Worm (Caenorhabditis elegans) whole organism, L1 larva: ENCODE measurements around the gene vha-2.
A peak's percentile ranks its signal among the peaks of the same experiment; 100 is the strongest.

Experiments used
- C04F5.9 ChIP-seq: sonication (generic microtip); optimal IDR thresholded peaks from 2 replicates; lab custom pipeline; 2016; ENCODE audit warnings: missing genetic modification characterization, missing compliant biosample characterization
- C16A3.4 ChIP-seq: fragments of 150-350 bp; optimal IDR thresholded peaks from 2 replicates; lab custom pipeline; 2014; ENCODE audit warnings: missing biosample characterization, missing genetic modification characterization
- F16B12.6 ChIP-seq: fragments of 150-350 bp; optimal IDR thresholded peaks from 2 replicates; lab custom pipeline; 2014; ENCODE audit warnings: missing biosample characterization, missing genetic modification characterization
- Y116A8C.19 ChIP-seq: sonication (generic microtip); optimal IDR thresholded peaks from 2 replicates; lab custom pipeline; 2016; ENCODE audit warnings: missing compliant biosample characterization, missing genetic modification characterization, borderline replicate concordance
- aha-1 ChIP-seq: fragments of 150-350 bp; optimal IDR thresholded peaks from 2 replicates; lab custom pipeline; 2014; ENCODE audit warnings: missing biosample characterization, missing genetic modification characterization
- aly-2 ChIP-seq: fragments of 150-350 bp; optimal IDR thresholded peaks from 2 replicates; lab custom pipeline; 2014; ENCODE audit warnings: missing biosample characterization, missing genetic modification characterization
- ama-1 ChIP-seq: fragments of 150-350 bp; optimal IDR thresholded peaks from 2 replicates; lab custom pipeline; 2014
- ceh-63 ChIP-seq: fragments of 200-800 bp; sonication (Bioruptor generic); optimal IDR thresholded peaks from 2 replicates; lab custom pipeline; 2018; ENCODE audit warnings: mild to moderate bottlenecking, missing genetic modification characterization, missing compliant biosample characterization
- ceh-8 ChIP-seq: fragments of 200-800 bp; sonication (Bioruptor generic); optimal IDR thresholded peaks from 2 replicates; lab custom pipeline; 2018; ENCODE audit warnings: mild to moderate bottlenecking, missing genetic modification characterization, moderate library complexity, missing compliant biosample characterization
- ceh-88 ChIP-seq: fragments of 200-800 bp; sonication (Bioruptor generic); IDR thresholded peaks from 2 replicates; pipeline ENCODE4 v1.3.6; 2022; ENCODE audit warnings: missing genetic modification characterization, missing compliant biosample characterization
- ceh-90 ChIP-seq: sonication (generic microtip); optimal IDR thresholded peaks from 2 replicates; lab custom pipeline; 2016; ENCODE audit warnings: missing genetic modification characterization, missing compliant biosample characterization
- dpl-1 ChIP-seq, 3 experiments: fragments of 150-350 bp in 2 of 3; sonication (generic microtip) in 1 of 3; optimal IDR thresholded peaks; 2 replicates each; lab custom pipeline; 2014 to 2017; ENCODE audit warnings: missing biosample characterization in 3 of 3, missing genetic modification characterization in 3 of 3, missing genetic modification reagents in 3 of 3
- dsc-1 ChIP-seq: sonication (generic microtip); optimal IDR thresholded peaks from 2 replicates; lab custom pipeline; 2016; ENCODE audit warnings: mild to moderate bottlenecking, missing genetic modification characterization, missing compliant biosample characterization
- egl-27 ChIP-seq, 2 experiments: fragments of 150-350 bp in 1 of 2; sonication (generic microtip); optimal IDR thresholded peaks; 3 replicates each; lab custom pipeline; 2017 to 2018; ENCODE audit warnings: missing biosample characterization in 2 of 2, missing genetic modification characterization in 2 of 2, missing genetic modification reagents in 2 of 2
- elt-2 ChIP-seq: sonication (generic microtip); optimal IDR thresholded peaks from 2 replicates; lab custom pipeline; 2016; ENCODE audit warnings: missing genetic modification characterization, mild to moderate bottlenecking, inconsistent platforms, missing compliant biosample characterization, missing genetic modification reagents
- elt-3 ChIP-seq, 6 experiments: fragments of 150-350 bp in 1 of 6; sonication (generic microtip); optimal IDR thresholded peaks; 2 replicates each; lab custom pipeline; 2017 to 2018; ENCODE audit warnings: missing biosample characterization in 6 of 6, missing genetic modification characterization in 6 of 6, inconsistent platforms in 1 of 6
- fkh-8 ChIP-seq: sonication (generic microtip); optimal IDR thresholded peaks from 2 replicates; lab custom pipeline; 2016; ENCODE audit warnings: mild to moderate bottlenecking, missing genetic modification characterization, missing compliant biosample characterization
- fos-1 ChIP-seq: fragments of 150-350 bp; optimal IDR thresholded peaks from 2 replicates; lab custom pipeline; 2014; ENCODE audit warnings: missing biosample characterization, missing genetic modification characterization
- hlh-4 ChIP-seq: sonication (generic microtip); optimal IDR thresholded peaks from 2 replicates; lab custom pipeline; 2016; ENCODE audit warnings: mild to moderate bottlenecking, missing genetic modification characterization, missing compliant biosample characterization
- hpl-2 ChIP-seq: fragments of 150-350 bp; optimal IDR thresholded peaks from 2 replicates; lab custom pipeline; 2014; ENCODE audit warnings: missing biosample characterization, missing genetic modification reagents, missing genetic modification characterization
- isw-1 ChIP-seq: fragments of 200-800 bp; sonication (Bioruptor generic); IDR thresholded peaks from 2 replicates; pipeline ENCODE4 v1.3.6; 2022; ENCODE audit warnings: missing genetic modification characterization, missing compliant biosample characterization
- jun-1 ChIP-seq: fragments of 150-350 bp; optimal IDR thresholded peaks from 2 replicates; lab custom pipeline; 2014; ENCODE audit warnings: missing biosample characterization, missing genetic modification reagents, missing genetic modification characterization
- lin-13 ChIP-seq: fragments of 150-350 bp; optimal IDR thresholded peaks from 2 replicates; lab custom pipeline; 2014; ENCODE audit warnings: missing biosample characterization, missing genetic modification reagents, missing genetic modification characterization
- lin-15B ChIP-seq: fragments of 150-350 bp; sonication (generic microtip); optimal IDR thresholded peaks from 3 replicates; lab custom pipeline; 2014; ENCODE audit warnings: missing biosample characterization, missing genetic modification characterization
- lin-35 ChIP-seq, 2 experiments: fragments of 150-350 bp; optimal IDR thresholded peaks; 2 replicates each; lab custom pipeline; 2014; ENCODE audit warnings: missing biosample characterization in 2 of 2, missing genetic modification characterization in 2 of 2, missing genetic modification reagents in 2 of 2
- lir-3 ChIP-seq: sonication (generic microtip); optimal IDR thresholded peaks from 2 replicates; lab custom pipeline; 2016; ENCODE audit warnings: mild to moderate bottlenecking, missing genetic modification characterization, moderate library complexity, missing compliant biosample characterization; ENCODE audit not compliant: poor library complexity
- mab-9 ChIP-seq: fragments of 200-800 bp; sonication (Bioruptor generic); IDR thresholded peaks from 2 replicates; pipeline ENCODE4 v1.3.6; 2022; ENCODE audit warnings: missing genetic modification reagents, missing genetic modification characterization, missing compliant biosample characterization
- mdl-1 ChIP-seq, 2 experiments: fragments of 150-350 bp; optimal IDR thresholded peaks; 2 replicates each; lab custom pipeline; 2014 to 2017; ENCODE audit warnings: missing biosample characterization in 2 of 2, missing genetic modification characterization in 2 of 2, inconsistent platforms in 1 of 2
- mef-2 ChIP-seq: fragments of 150-350 bp; optimal IDR thresholded peaks from 2 replicates; lab custom pipeline; 2014; ENCODE audit warnings: missing biosample characterization, missing genetic modification characterization
- nhr-12 ChIP-seq: sonication (generic microtip); optimal IDR thresholded peaks from 2 replicates; lab custom pipeline; 2017; ENCODE audit warnings: missing biosample characterization, missing genetic modification characterization
- nhr-19 ChIP-seq: fragments of 200-800 bp; sonication (Bioruptor generic); conservative IDR thresholded peaks from 2 replicates; pipeline ENCODE4 v1.3.6; 2022; ENCODE audit warnings: missing genetic modification characterization, missing compliant biosample characterization
- nhr-20 ChIP-seq: sonication (generic microtip); optimal IDR thresholded peaks from 2 replicates; lab custom pipeline; 2016; ENCODE audit warnings: mild to moderate bottlenecking, missing genetic modification characterization, missing compliant biosample characterization
- nhr-237 ChIP-seq: fragments of 150-350 bp; optimal IDR thresholded peaks from 2 replicates; lab custom pipeline; 2014; ENCODE audit warnings: missing biosample characterization, missing genetic modification characterization
- nhr-47 ChIP-seq: sonication (generic microtip); optimal IDR thresholded peaks from 2 replicates; lab custom pipeline; 2016; ENCODE audit warnings: mild to moderate bottlenecking, missing genetic modification characterization, moderate library complexity, missing compliant biosample characterization
- nhr-71 ChIP-seq: sonication (generic microtip); optimal IDR thresholded peaks from 2 replicates; lab custom pipeline; 2016; ENCODE audit warnings: mild to moderate bottlenecking, missing genetic modification characterization, moderate library complexity, missing compliant biosample characterization
- nhr-77 ChIP-seq: fragments of 150-350 bp; optimal IDR thresholded peaks from 2 replicates; lab custom pipeline; 2014; ENCODE audit warnings: missing biosample characterization, missing genetic modification characterization
- nhr-84 ChIP-seq: sonication (generic microtip); optimal IDR thresholded peaks from 2 replicates; lab custom pipeline; 2017; ENCODE audit warnings: missing biosample characterization, missing genetic modification characterization
- nhr-90 ChIP-seq: sonication (generic microtip); optimal IDR thresholded peaks from 2 replicates; lab custom pipeline; 2016; ENCODE audit warnings: mild to moderate bottlenecking, missing genetic modification characterization, missing compliant biosample characterization; ENCODE audit not compliant: poor library complexity
- pag-3 ChIP-seq: sonication (generic microtip); optimal IDR thresholded peaks from 2 replicates; lab custom pipeline; 2017; ENCODE audit warnings: missing genetic modification characterization, mild to moderate bottlenecking, missing compliant biosample characterization, antibody characterized with exemption, borderline replicate concordance; ENCODE audit not compliant: insufficient read depth
- pqm-1 ChIP-seq: sonication (generic microtip); optimal IDR thresholded peaks from 3 replicates; lab custom pipeline; 2017; ENCODE audit warnings: missing biosample characterization, missing genetic modification characterization
- rnt-1 ChIP-seq: sonication (generic microtip); optimal IDR thresholded peaks from 2 replicates; lab custom pipeline; 2016; ENCODE audit warnings: mild to moderate bottlenecking, missing genetic modification characterization, moderate library complexity, missing compliant biosample characterization
- snpc-4 ChIP-seq: fragments of 150-350 bp; optimal IDR thresholded peaks from 2 replicates; lab custom pipeline; 2014; ENCODE audit warnings: missing biosample characterization, missing genetic modification characterization
- sox-4 ChIP-seq: sonication (generic microtip); optimal IDR thresholded peaks from 2 replicates; lab custom pipeline; 2016; ENCODE audit warnings: missing genetic modification characterization, missing compliant biosample characterization
- sptf-1 ChIP-seq: fragments of 150-350 bp; optimal IDR thresholded peaks from 2 replicates; lab custom pipeline; 2014; ENCODE audit warnings: missing biosample characterization, missing genetic modification characterization
- sup-37 ChIP-seq: fragments of 200-800 bp; sonication (Bioruptor generic); optimal IDR thresholded peaks from 2 replicates; lab custom pipeline; 2018; ENCODE audit warnings: mild to moderate bottlenecking, missing genetic modification characterization, missing compliant biosample characterization
- tlp-1 ChIP-seq: fragments of 150-350 bp; optimal IDR thresholded peaks from 2 replicates; lab custom pipeline; 2014; ENCODE audit warnings: missing biosample characterization, missing genetic modification characterization
- unc-130 ChIP-seq: fragments of 150-350 bp; optimal IDR thresholded peaks from 2 replicates; lab custom pipeline; 2017; ENCODE audit warnings: missing biosample characterization, missing genetic modification characterization, inconsistent platforms
- unc-30 ChIP-seq: sonication (generic microtip); optimal IDR thresholded peaks from 2 replicates; lab custom pipeline; 2017; ENCODE audit warnings: missing biosample characterization, missing genetic modification characterization
- unc-62 ChIP-seq: fragments of 150-350 bp; optimal IDR thresholded peaks from 2 replicates; lab custom pipeline; 2014; ENCODE audit warnings: missing biosample characterization, missing genetic modification reagents, missing genetic modification characterization
- vab-15 ChIP-seq: sonication (generic microtip); optimal IDR thresholded peaks from 2 replicates; lab custom pipeline; 2017; ENCODE audit warnings: missing genotype, mild to moderate bottlenecking, missing genetic modification characterization, missing compliant biosample characterization
- xbp-1 ChIP-seq: sonication (generic microtip); optimal IDR thresholded peaks from 2 replicates; lab custom pipeline; 2016; ENCODE audit warnings: missing genetic modification characterization, missing compliant biosample characterization
- zag-1 ChIP-seq: fragments of 150-350 bp; optimal IDR thresholded peaks from 2 replicates; lab custom pipeline; 2014; ENCODE audit warnings: missing biosample characterization, missing genetic modification characterization
- zip-4 ChIP-seq: fragments of 200-800 bp; sonication (Bioruptor generic); optimal IDR thresholded peaks from 2 replicates; lab custom pipeline; 2018; ENCODE audit warnings: mild to moderate bottlenecking, missing genetic modification characterization, moderate library complexity, missing compliant biosample characterization

Gene vha-2

ce11 chrIII:9765465-9765900 lies 16.5 kb upstream of the vha-2 start:
- no peak for TF ChIP-seq nhr-84 (tag; lab: Kevin White, UChicago)
- peak; percentile 98 for TF ChIP-seq jun-1 (tag; lab: Kevin White, UChicago)
- TF ChIP-seq nhr-20 (tag; lab: Kevin White, UChicago): peak; percentile 99
- TF ChIP-seq lir-3 (tag; lab: Kevin White, UChicago): peak; percentile 89
- no peak for TF ChIP-seq unc-30 (tag; lab: Kevin White, UChicago)
- TF ChIP-seq xbp-1 (tag; lab: Kevin White, UChicago): peak; percentile 97
- TF ChIP-seq vab-15: peak; percentile 86
- TF ChIP-seq nhr-12 (tag; lab: Kevin White, UChicago): peak; percentile 69
- peak; percentile 89 for TF ChIP-seq hpl-2 (GFP tag; lab: Kevin White, UChicago)
- peak; percentile 98 for TF ChIP-seq nhr-19 (GFP tag; lab: Robert Waterston, UW)
- TF ChIP-seq Y116A8C.19: no peak
- no peak for TF ChIP-seq sptf-1 (tag; lab: Kevin White, UChicago)
- no peak for TF ChIP-seq pqm-1 (tag; lab: Kevin White, UChicago)
- peak; percentile 96 for TF ChIP-seq ceh-8 (GFP tag; lab: Kevin White, UChicago)
- peak; percentile 74 for TF ChIP-seq unc-62 (GFP tag; lab: Kevin White, UChicago)
- peak; percentile 34 for TF ChIP-seq ceh-63
- peak in 1 of 2 experiments; percentile 24 for TF ChIP-seq egl-27 (tag; optimal IDR thresholded peaks at IDR 0.05; lab: Kevin White, UChicago)
- peak; percentile 95 for TF ChIP-seq nhr-77
- TF ChIP-seq aha-1 (tag; lab: Kevin White, UChicago): peak; percentile 68
- peak; percentile 79 for TF ChIP-seq lin-15B
- peak; percentile 97 for TF ChIP-seq ceh-88 (GFP tag; lab: Robert Waterston, UW)
- peak; percentile 100 for TF ChIP-seq nhr-71 (tag; lab: Kevin White, UChicago)
- TF ChIP-seq C16A3.4: peak; percentile 98
- TF ChIP-seq lin-35 (GFP tag; optimal IDR thresholded peaks at IDR 0.05; lab: Kevin White, UChicago): peak; percentile 90 to 92
- peak; percentile 89 for TF ChIP-seq nhr-237 (tag; lab: Kevin White, UChicago)
- TF ChIP-seq unc-130 (tag; lab: Kevin White, UChicago): peak; percentile 96
- peak; percentile 98 for TF ChIP-seq ama-1
- peak; percentile 89 for TF ChIP-seq fos-1 (tag; lab: Kevin White, UChicago)
- peak; percentile 98 for TF ChIP-seq dsc-1
- peak; percentile 96 for TF ChIP-seq lin-13
- peak; percentile 77 to 99 for TF ChIP-seq mdl-1 (tag; optimal IDR thresholded peaks at IDR 0.05; lab: Kevin White, UChicago)
- TF ChIP-seq hlh-4 (tag; lab: Kevin White, UChicago): no peak
- TF ChIP-seq sup-37 (GFP tag; lab: Kevin White, UChicago): peak; percentile 95
- TF ChIP-seq C04F5.9 (tag; lab: Kevin White, UChicago): peak; percentile 94
- TF ChIP-seq isw-1 (GFP tag; lab: Robert Waterston, UW): peak; percentile 98
- TF ChIP-seq mab-9 (GFP tag; lab: Robert Waterston, UW): peak; percentile 95
- TF ChIP-seq pag-3 (tag; lab: Kevin White, UChicago): no peak
- TF ChIP-seq snpc-4: peak; percentile 84
- TF ChIP-seq ceh-90: peak; percentile 22
- peak; percentile 92 for TF ChIP-seq sox-4 (tag; lab: Kevin White, UChicago)
- TF ChIP-seq elt-2: peak; percentile 95
- TF ChIP-seq fkh-8: peak; percentile 99
- peak; percentile 98 for TF ChIP-seq nhr-90 (tag; lab: Kevin White, UChicago)
- TF ChIP-seq dpl-1 (GFP tag; optimal IDR thresholded peaks at IDR 0.05; lab: Kevin White, UChicago): peak; percentile 77 to 86 (median 85)
- TF ChIP-seq zip-4: peak; percentile 95
- peak; percentile 98 for TF ChIP-seq rnt-1 (tag; lab: Kevin White, UChicago)
- TF ChIP-seq elt-3 (tag; optimal IDR thresholded peaks at IDR 0.05; lab: Kevin White, UChicago): peak in 5 of 6 experiments; percentile 38 to 93 (median 75)
- TF ChIP-seq mef-2 (tag; lab: Kevin White, UChicago): peak; percentile 86
- peak; percentile 85 for TF ChIP-seq zag-1 (tag; lab: Kevin White, UChicago)
- peak; percentile 99 for TF ChIP-seq nhr-47
- no peak for TF ChIP-seq tlp-1 (tag; lab: Kevin White, UChicago)
- peak; percentile 57 for TF ChIP-seq F16B12.6 (tag; lab: Kevin White, UChicago)
- peak; percentile 96 for TF ChIP-seq aly-2
